Worm (Caenorhabditis elegans): ENCODE results near the gene ora-1.

ora-1 gene

DNA sequence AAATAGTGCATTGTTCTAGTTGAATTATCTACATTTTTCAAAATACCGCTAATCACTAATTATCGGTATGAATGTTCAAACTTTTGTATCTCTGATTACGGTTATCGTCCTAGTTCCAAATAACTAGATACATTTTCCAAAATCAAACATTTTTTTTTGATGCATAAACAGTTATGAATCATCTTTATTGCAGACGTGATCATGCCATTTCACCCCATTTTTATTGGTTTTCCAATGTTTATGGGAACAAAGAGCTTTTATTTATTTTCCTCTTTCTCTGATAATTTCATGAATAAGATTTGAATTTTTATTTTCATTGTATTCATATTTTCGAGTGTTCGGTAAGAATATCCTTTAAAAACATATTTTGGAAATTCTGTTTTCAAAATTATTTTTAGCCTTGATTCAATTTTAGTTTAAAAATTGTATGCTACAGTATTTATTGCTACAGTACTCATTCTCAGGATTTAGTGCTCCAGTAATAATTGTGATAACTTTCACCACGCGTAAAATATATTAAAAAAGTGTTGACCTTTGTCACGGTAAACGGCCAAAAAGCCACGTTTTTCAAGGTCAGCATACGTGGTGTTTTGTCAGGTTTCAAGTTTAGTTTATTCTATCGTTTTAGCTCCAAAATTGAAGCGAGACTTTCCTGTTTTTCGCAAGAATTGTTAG lies 20.9 kb upstream of the ora-1 start, which contains the start of gene csr-1:
Gene csr-1 (plus strand): TSS at position 625 of the 675 bp plus-strand sequence.
- TF ChIP-seq elt-2 (tag; optimal IDR thresholded peaks at IDR 0.05) (peak; percentile 22), ztf-11 (tag; optimal IDR thresholded peaks at IDR 0.05) (no peak), mml-1 (tag; optimal IDR thresholded peaks at IDR 0.05) (no peak), nhr-11 (tag; optimal IDR thresholded peaks at IDR 0.05) (no peak)

ce11 chrIV:7957504-7957903 lies 20.2 kb upstream of the ora-1 start, which contains the start of gene frpr-10:
TSS of gene frpr-10 (plus strand) at chrIV:7957804.
- TF ChIP-seq lsy-12 (tag; optimal IDR thresholded peaks at IDR 0.05) (no peak), nhr-23 (tag; optimal IDR thresholded peaks at IDR 0.05) (no peak), elt-3 (tag; optimal IDR thresholded peaks at IDR 0.05) (no peak), lin-39 (tag; optimal IDR thresholded peaks at IDR 0.05) (no peak), elt-2 (tag; optimal IDR thresholded peaks at IDR 0.05) (no peak), nhr-43 (tag; optimal IDR thresholded peaks at IDR 0.05; ENCODE audit: poor library complexity, severe bottlenecking) (no peak), zag-1 (tag; optimal IDR thresholded peaks at IDR 0.05) (no peak), egl-5 (tag; optimal IDR thresholded peaks at IDR 0.05) (no peak), mdl-1 (tag; optimal IDR thresholded peaks at IDR 0.05) (no peak), skn-1 (tag; optimal IDR thresholded peaks at IDR 0.05) (no peak), unc-62 (GFP tag; optimal IDR thresholded peaks at IDR 0.05) (no peak)

DNA sequence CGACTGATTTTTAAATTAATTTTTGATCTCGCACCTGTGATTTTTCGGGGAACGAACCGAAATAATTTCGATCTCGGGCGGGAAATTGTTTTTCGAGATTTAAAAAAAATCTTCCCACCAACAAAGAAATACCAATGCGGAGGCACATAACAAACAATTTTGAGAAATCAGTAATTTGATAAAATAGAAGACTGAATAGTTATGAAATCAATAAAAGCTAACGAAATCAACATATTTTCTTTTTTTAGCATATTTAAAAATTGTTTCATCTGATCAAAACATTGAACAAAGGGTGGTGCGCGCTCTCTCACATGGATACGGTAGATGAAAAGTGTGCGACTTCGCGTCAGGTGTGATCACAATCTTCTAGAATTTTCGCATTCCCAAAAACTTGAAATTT lies 19.6 kb upstream of the ora-1 start:
- no peak for TF ChIP-seq elt-3 (tag; optimal IDR thresholded peaks at IDR 0.05)
- TF ChIP-seq ceh-28 (tag; optimal IDR thresholded peaks at IDR 0.05), result no peak
- no peak for TF ChIP-seq nhr-25 (tag; optimal IDR thresholded peaks at IDR 0.05)
- TF ChIP-seq R02D3.7 (tag; optimal IDR thresholded peaks at IDR 0.05), result no peak
- no peak for TF ChIP-seq nhr-67 (tag; optimal IDR thresholded peaks at IDR 0.05)
- TF ChIP-seq nhr-77 (tag; optimal IDR thresholded peaks at IDR 0.05), result no peak
- TF ChIP-seq tbx-2 (tag; optimal IDR thresholded peaks at IDR 0.05), result no peak
- TF ChIP-seq unc-62 (GFP tag; optimal IDR thresholded peaks at IDR 0.05), result no peak
- no peak for TF ChIP-seq pha-4 (tag; optimal IDR thresholded peaks at IDR 0.05)

ce11 chrIV:7961889-7962342 lies 15.8 kb upstream of the ora-1 start:
- TF ChIP-seq elt-2 (tag; optimal IDR thresholded peaks at IDR 0.05) (no peak), sea-2 (GFP tag; optimal IDR thresholded peaks at IDR 0.05) (no peak), fkh-2 (tag; optimal IDR thresholded peaks at IDR 0.05) (no peak), pha-4 (tag; optimal IDR thresholded peaks at IDR 0.05) (no peak), ama-1 (optimal IDR thresholded peaks at IDR 0.05) (no peak), aly-2 (tag; optimal IDR thresholded peaks at IDR 0.05) (no peak), tbx-2 (tag; optimal IDR thresholded peaks at IDR 0.05) (no peak), nhr-11 (tag; optimal IDR thresholded peaks at IDR 0.05) (no peak), lsy-12 (tag; optimal IDR thresholded peaks at IDR 0.05) (no peak), R02D3.7 (tag; optimal IDR thresholded peaks at IDR 0.05) (no peak)

DNA sequence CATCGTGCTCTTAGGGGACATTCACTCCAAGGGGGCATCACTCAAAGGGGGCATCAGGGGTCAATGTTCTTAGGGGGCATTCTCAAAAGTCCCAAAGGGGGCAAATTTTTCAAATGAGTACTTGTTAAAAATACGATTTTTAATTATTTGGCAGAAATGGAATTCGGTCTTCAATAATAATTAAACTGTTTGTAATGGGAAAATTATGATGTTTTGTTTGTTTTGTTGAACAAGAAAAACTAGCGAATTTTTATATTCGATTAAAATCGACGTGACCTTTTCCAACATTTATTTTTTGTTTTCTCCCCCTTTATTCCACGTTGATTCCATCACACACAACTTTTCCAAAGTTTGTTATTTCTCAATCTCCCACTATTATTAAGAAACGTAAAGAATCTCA lies 10.7 kb upstream of the ora-1 start, which contains the start of gene F57H12.5:
Gene F57H12.5 (plus strand): TSS at position 301 of the 400 bp plus-strand sequence.
- TF ChIP-seq nfya-1 (tag; optimal IDR thresholded peaks at IDR 0.05; ENCODE audit: insufficient read depth), result no peak
- no peak for TF ChIP-seq fkh-10 (GFP tag; optimal IDR thresholded peaks at IDR 0.05)
- TF ChIP-seq ztf-4 (tag; optimal IDR thresholded peaks at IDR 0.05), result no peak
- TF ChIP-seq unc-62 (GFP tag; optimal IDR thresholded peaks at IDR 0.05), result no peak
- TF ChIP-seq hmg-11 (tag; optimal IDR thresholded peaks at IDR 0.05), result no peak
- no peak for TF ChIP-seq elt-1 (tag; optimal IDR thresholded peaks at IDR 0.05)
- TF ChIP-seq daf-12 (tag; optimal IDR thresholded peaks at IDR 0.05), result no peak
- TF ChIP-seq tbx-2 (tag; optimal IDR thresholded peaks at IDR 0.05), result no peak
- TF ChIP-seq sea-2 (GFP tag; optimal IDR thresholded peaks at IDR 0.05), result no peak

DNA sequence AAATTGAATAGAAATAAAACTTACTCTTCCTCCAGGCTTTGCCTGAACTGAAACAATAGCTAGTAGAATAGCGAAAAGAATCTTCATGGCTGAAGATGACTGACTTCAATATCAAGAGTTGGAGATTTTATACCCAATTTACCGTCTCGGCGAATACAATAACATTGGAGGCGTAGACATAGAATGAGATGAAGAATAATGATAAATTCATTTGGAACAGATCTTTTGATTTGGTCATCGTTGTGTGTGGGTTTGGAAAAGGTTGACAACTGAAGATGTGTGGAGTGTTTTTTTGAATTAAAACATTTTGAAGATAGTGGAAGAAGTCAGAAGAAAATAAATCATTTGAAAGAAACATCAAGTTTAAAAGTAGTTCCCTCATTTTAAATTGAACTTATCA lies 1.5 kb upstream of the ora-1 start, which contains the start of gene F57H12.6:
Gene F57H12.6 (minus strand): TSS at position 101 of the 400 bp plus-strand sequence.
- TF ChIP-seq nfya-1 (tag; optimal IDR thresholded peaks at IDR 0.05; ENCODE audit: insufficient read depth) (no peak), ceh-28 (tag; optimal IDR thresholded peaks at IDR 0.05) (no peak), lin-39 (tag; optimal IDR thresholded peaks at IDR 0.05) (no peak), unc-39 (tag; optimal IDR thresholded peaks at IDR 0.05) (no peak), pha-4 (tag; optimal IDR thresholded peaks at IDR 0.05) (no peak), hmg-11 (tag; optimal IDR thresholded peaks at IDR 0.05) (no peak), egl-5 (tag; optimal IDR thresholded peaks at IDR 0.05) (no peak), ceh-16 (tag; optimal IDR thresholded peaks at IDR 0.05) (no peak), mml-1 (tag; optimal IDR thresholded peaks at IDR 0.05) (no peak), nhr-25 (tag; optimal IDR thresholded peaks at IDR 0.05) (no peak), snpc-4 (tag; optimal IDR thresholded peaks at IDR 0.05) (no peak), aly-2 (tag; optimal IDR thresholded peaks at IDR 0.05) (no peak), jun-1 (tag; optimal IDR thresholded peaks at IDR 0.05) (no peak), fkh-10 (GFP tag; optimal IDR thresholded peaks at IDR 0.05) (no peak), ztf-4 (tag; optimal IDR thresholded peaks at IDR 0.05) (no peak), egl-27 (tag; optimal IDR thresholded peaks at IDR 0.05) (no peak), nhr-237 (tag; optimal IDR thresholded peaks at IDR 0.05) (no peak), nhr-11 (tag; optimal IDR thresholded peaks at IDR 0.05) (no peak)
